Worm (Caenorhabditis elegans) whole organism, early embryonic: ENCODE results near the gene meg-2.

Experiments
- ama-1 ChIP-seq: fragments of 150-350 bp; optimal IDR thresholded peaks from 2 replicates; lab custom pipeline; 2014
- ceh-13 ChIP-seq: fragments of 200-800 bp; sonication (Bioruptor generic); optimal IDR thresholded peaks from 2 replicates; lab custom pipeline; 2018; ENCODE audit warnings: mild to moderate bottlenecking, missing genetic modification characterization, missing compliant biosample characterization

DNA sequence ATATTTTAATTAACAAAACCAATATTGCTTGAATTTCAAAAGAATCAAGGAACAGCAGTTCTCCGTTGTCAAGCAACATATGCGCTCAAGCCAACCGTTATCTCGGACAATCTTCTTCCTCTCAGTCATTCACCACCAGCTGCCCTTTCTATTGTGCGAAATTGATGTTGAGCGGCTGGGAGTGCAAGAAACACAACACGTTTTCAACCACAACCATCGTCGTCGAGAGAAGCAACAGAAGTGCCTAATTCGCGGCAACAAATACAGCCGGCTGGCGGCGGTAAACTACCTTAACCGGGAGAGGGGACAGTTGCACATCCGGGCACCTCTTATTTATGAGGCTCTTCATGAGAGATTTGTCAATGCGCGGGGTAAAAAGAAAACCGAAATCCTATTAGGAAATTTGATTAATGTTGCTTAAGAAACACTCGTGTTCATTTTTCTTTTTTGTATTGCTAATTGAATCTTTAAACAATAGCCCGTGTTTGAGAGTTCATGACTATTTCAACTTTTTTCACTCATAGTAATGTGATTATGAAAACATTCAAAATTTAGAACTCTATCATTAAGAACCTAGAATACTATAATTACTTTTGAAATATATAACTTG, 44.1 kb downstream of the meg-2 start:
- TF ChIP-seq ceh-13 (GFP tag; lab: Kevin White, UChicago), result no peak
- TF ChIP-seq ama-1 (lab: Kevin White, UChicago), result no peak
